Fruit fly (Drosophila melanogaster) whole organism, embryonic: ENCODE measurements around the gene CG31776.

Source experiments
- CG17912 ChIP-seq: fragments of 200-800 bp; sonication (Bioruptor generic); optimal IDR thresholded peaks from 2 replicates; lab custom pipeline; 2018; ENCODE audit warnings: missing biosample characterization, mild to moderate bottlenecking, missing genetic modification characterization
- CG33213 ChIP-seq: fragments of 200-800 bp; sonication (Bioruptor generic); optimal IDR thresholded peaks from 3 replicates; lab custom pipeline; 2016; ENCODE audit warnings: missing biosample characterization, missing genetic modification characterization
- CG6854 ChIP-seq: fragments of 200-800 bp; sonication (Bioruptor generic); optimal IDR thresholded peaks from 3 replicates; lab custom pipeline; 2017; ENCODE audit warnings: missing biosample characterization, mild to moderate bottlenecking, missing genetic modification characterization
- CG7556 ChIP-seq: fragments of 200-800 bp; sonication (Bioruptor generic); optimal IDR thresholded peaks from 2 replicates; lab custom pipeline; 2017; ENCODE audit warnings: missing biosample characterization, mild to moderate bottlenecking, missing genetic modification characterization
- NC2β ChIP-seq: fragments of 200-800 bp; sonication (Bioruptor generic); optimal IDR thresholded peaks from 2 replicates; lab custom pipeline; 2016; ENCODE audit warnings: missing biosample characterization, missing genetic modification characterization
- nom ChIP-seq: fragments of 200-800 bp; sonication (Bioruptor generic); optimal IDR thresholded peaks from 2 replicates; lab custom pipeline; 2017; ENCODE audit warnings: missing biosample characterization, missing genetic modification characterization, mild to moderate bottlenecking, moderate library complexity, missing genetic modification reagents
- z ChIP-seq: fragments of 200-800 bp; sonication (Bioruptor generic); IDR thresholded peaks from 3 replicates; pipeline ENCODE4 v1.3.6; 2022; ENCODE audit warnings: missing biosample characterization, missing genetic modification characterization

dm6 chr2L:3519551-3519950 is 49.6 kb downstream of the CG31776 start, which contains the start of the genes CG3213 and CG8851:
- TF ChIP-seq NC2β (GFP tag; lab: Kevin White, UChicago) (no peak), CG6854 (GFP tag; lab: Kevin White, UChicago) (no peak), CG17912 (GFP tag; lab: Kevin White, UChicago) (no peak), nom (GFP tag; lab: Kevin White, UChicago) (no peak), z (GFP tag; lab: Robert Waterston, UW) (no peak), CG33213 (no peak), CG7556 (GFP tag; lab: Kevin White, UChicago) (no peak)
